Worm (Caenorhabditis elegans): ENCODE results near the gene srx-120.

Gene srx-120

ce11 chrII:12518008-12518407, 13.1 kb upstream of the srx-120 start (continued):
- TF ChIP-seq unc-62 (GFP tag; optimal IDR thresholded peaks at IDR 0.05 in 1 of 2), result peak in 1 of 2 experiments; percentile 47
- TF ChIP-seq unc-62 (tag; optimal IDR thresholded peaks at IDR 0.05), result no peak
- TF ChIP-seq zfp-3 (GFP tag; conservative IDR thresholded peaks at IDR 0.05), result no peak
- TF ChIP-seq fos-1 (tag; optimal IDR thresholded peaks at IDR 0.05), result no peak
- no peak for TF ChIP-seq mxl-3 (GFP tag; optimal IDR thresholded peaks at IDR 0.05)
- TF ChIP-seq mxl-2 (GFP tag; conservative IDR thresholded peaks at IDR 0.05), result no peak
- TF ChIP-seq Y105C5A.15 (GFP tag; IDR thresholded peaks at IDR 0.05), result no peak
- TF ChIP-seq dmd-6 (GFP tag; IDR thresholded peaks at IDR 0.05), result peak; percentile 23; the same call in 1 of the 2 replicates
- no peak for TF ChIP-seq aly-2 (tag; optimal IDR thresholded peaks at IDR 0.05)
- TF ChIP-seq dmd-8 (GFP tag; IDR thresholded peaks at IDR 0.05), result no peak
- TF ChIP-seq lim-7 (GFP tag; IDR thresholded peaks at IDR 0.05), result no peak
- TF ChIP-seq nhr-41 (GFP tag; IDR thresholded peaks at IDR 0.05), result no peak
- no peak for TF ChIP-seq nhr-25 (tag; optimal IDR thresholded peaks at IDR 0.05; ENCODE audit: borderline replicate concordance, insufficient read depth)

- TF ChIP-seq F44E2.7 (GFP tag; IDR thresholded peaks at IDR 0.05) (no peak), ceh-82 (tag; optimal IDR thresholded peaks at IDR 0.05) (no peak), Y75B8A.6 (GFP tag; IDR thresholded peaks at IDR 0.05) (peak; percentile 87; the same call in 1 of the 2 replicates), lin-15B (tag; optimal IDR thresholded peaks at IDR 0.05) (no peak), nhr-41 (GFP tag; IDR thresholded peaks at IDR 0.05) (no peak), nhr-28 (tag; optimal IDR thresholded peaks at IDR 0.05) (peak; percentile 79), R02D3.7 (tag; optimal IDR thresholded peaks at IDR 0.05) (no peak), nhr-6 (tag; optimal IDR thresholded peaks at IDR 0.05) (no peak), ztf-7 (tag; optimal IDR thresholded peaks at IDR 0.05) (no peak), mdl-1 (tag; optimal IDR thresholded peaks at IDR 0.05) (peak in 1 of 2 experiments; percentile 50), ZK337.2 (GFP tag; IDR thresholded peaks at IDR 0.05) (no peak), unc-62 (GFP tag; optimal IDR thresholded peaks at IDR 0.05 in 1 of 2) (peak; percentile 69 to 97), unc-62 (tag; optimal IDR thresholded peaks at IDR 0.05) (no peak), F26F4.8 (GFP tag; conservative IDR thresholded peaks at IDR 0.05) (no peak), nhr-48 (tag; optimal IDR thresholded peaks at IDR 0.05) (peak; percentile 65), lin-29 (GFP tag; IDR thresholded peaks at IDR 0.05) (no peak), dve-1 (tag; optimal IDR thresholded peaks at IDR 0.05; ENCODE audit: insufficient read depth) (peak; percentile 95), nhr-10 (tag; optimal IDR thresholded peaks at IDR 0.05) (no peak), rbr-2 (tag; optimal IDR thresholded peaks at IDR 0.05) (no peak), lir-3 (tag; optimal IDR thresholded peaks at IDR 0.05) (no peak), T20F7.1 (GFP tag; optimal IDR thresholded peaks at IDR 0.05) (peak; percentile 71), zag-1 (tag; optimal IDR thresholded peaks at IDR 0.05) (no peak), ztf-11 (tag; optimal IDR thresholded peaks at IDR 0.05) (no peak), daf-16 (GFP tag; optimal IDR thresholded peaks at IDR 0.05) (peak in 1 of 2 experiments; percentile 35), daf-16 (tag; optimal IDR thresholded peaks at IDR 0.05) (peak; percentile 81), nhr-111 (GFP tag; optimal IDR thresholded peaks at IDR 0.05) (no peak), ces-1 (GFP tag; optimal IDR thresholded peaks at IDR 0.05) (no peak), dmd-8 (GFP tag; IDR thresholded peaks at IDR 0.05) (no peak), aly-2 (tag; optimal IDR thresholded peaks at IDR 0.05) (no peak), nhr-76 (tag; optimal IDR thresholded peaks at IDR 0.05) (no peak), hif-1 (tag; optimal IDR thresholded peaks at IDR 0.05) (peak; percentile 31 to 36), mdt-29 (GFP tag; IDR thresholded peaks at IDR 0.05) (peak; percentile 97), lin-1 (GFP tag; IDR thresholded peaks at IDR 0.05) (peak; percentile 49; the same call in 1 of the 2 replicates), set-16 (GFP tag; IDR thresholded peaks at IDR 0.05) (peak; percentile 69), spr-1 (tag; optimal IDR thresholded peaks at IDR 0.05) (peak; percentile 36), madf-5 (GFP tag; IDR thresholded peaks at IDR 0.05) (no peak), cey-2 (tag; optimal IDR thresholded peaks at IDR 0.05; ENCODE audit: borderline replicate concordance, insufficient read depth) (no peak), unc-39 (tag; optimal IDR thresholded peaks at IDR 0.05) (no peak), unc-130 (GFP tag; optimal IDR thresholded peaks at IDR 0.05) (no peak), pqm-1 (tag; optimal IDR thresholded peaks at IDR 0.05) (peak; percentile 94), zip-2 (tag; optimal IDR thresholded peaks at IDR 0.05) (no peak), dmd-6 (GFP tag; IDR thresholded peaks at IDR 0.05) (peak; percentile 98), Y105C5A.15 (GFP tag; IDR thresholded peaks at IDR 0.05) (no peak)
Measured at ce11 chrII:12518809-12519344, 12.2 kb upstream of the srx-120 start, which contains the start of gene srh-70. Gene srh-70, minus strand, starts transcription at chrII:12518859.

Measured in whole organism, L4 larva.